Worm (Caenorhabditis elegans): ENCODE data around the gene C39D10.5.
A peak's percentile ranks its signal among the peaks of the same experiment; 100 is the strongest.

ce11 chrX:7898131-7898530, 5.9 kb upstream of the C39D10.5 start:
- TF ChIP-seq dao-5 (tag; optimal IDR thresholded peaks at IDR 0.05) (no peak), him-1 (tag; optimal IDR thresholded peaks at IDR 0.05) (no peak), W03F9.2 (tag; optimal IDR thresholded peaks at IDR 0.05) (peak; percentile 5)
